Worm (Caenorhabditis elegans) whole organism, L2 larva: ENCODE data around the gene M01F1.9.

ENCODE experiments used
- F13H6.1 ChIP-seq: sonication (generic microtip); optimal IDR thresholded peaks from 2 replicates; lab custom pipeline; 2016; ENCODE audit warnings: missing genetic modification characterization, missing compliant biosample characterization
- R02D3.7 ChIP-seq: fragments of 150-350 bp; optimal IDR thresholded peaks from 2 replicates; lab custom pipeline; 2014; ENCODE audit warnings: missing biosample characterization, missing genetic modification characterization
- alr-1 ChIP-seq: fragments of 150-350 bp; optimal IDR thresholded peaks from 2 replicates; lab custom pipeline; 2014; ENCODE audit warnings: missing biosample characterization, missing genetic modification characterization
- ama-1 ChIP-seq: fragments of 150-350 bp; optimal IDR thresholded peaks from 2 replicates; lab custom pipeline; 2018; ENCODE audit warnings: inconsistent platforms
- lin-13 ChIP-seq: fragments of 150-350 bp; optimal IDR thresholded peaks from 2 replicates; lab custom pipeline; 2014; ENCODE audit warnings: missing biosample characterization, missing genetic modification reagents, missing genetic modification characterization
- nhr-12 ChIP-seq: fragments of 150-350 bp; optimal IDR thresholded peaks from 2 replicates; lab custom pipeline; 2014; ENCODE audit warnings: missing biosample characterization, missing genetic modification characterization
- nhr-237 ChIP-seq: fragments of 150-350 bp; optimal IDR thresholded peaks from 2 replicates; lab custom pipeline; 2014; ENCODE audit warnings: missing biosample characterization, missing genetic modification characterization
- sem-4 ChIP-seq: fragments of 150-350 bp; optimal IDR thresholded peaks from 2 replicates; lab custom pipeline; 2014; ENCODE audit warnings: missing biosample characterization, missing genetic modification reagents, missing genetic modification characterization
- skn-1 ChIP-seq: sonication (generic microtip); optimal IDR thresholded peaks from 2 replicates; lab custom pipeline; 2017; ENCODE audit warnings: missing biosample characterization, missing genetic modification characterization
- unc-39 ChIP-seq: fragments of 150-350 bp; optimal IDR thresholded peaks from 2 replicates; lab custom pipeline; 2014; ENCODE audit warnings: missing biosample characterization, missing genetic modification characterization
- unc-62 ChIP-seq: fragments of 150-350 bp; optimal IDR thresholded peaks from 2 replicates; lab custom pipeline; 2014; ENCODE audit warnings: missing biosample characterization, missing genetic modification reagents, missing genetic modification characterization
- zag-1 ChIP-seq: fragments of 150-350 bp; optimal IDR thresholded peaks from 2 replicates; lab custom pipeline; 2014; ENCODE audit warnings: missing biosample characterization, missing genetic modification characterization

DNA sequence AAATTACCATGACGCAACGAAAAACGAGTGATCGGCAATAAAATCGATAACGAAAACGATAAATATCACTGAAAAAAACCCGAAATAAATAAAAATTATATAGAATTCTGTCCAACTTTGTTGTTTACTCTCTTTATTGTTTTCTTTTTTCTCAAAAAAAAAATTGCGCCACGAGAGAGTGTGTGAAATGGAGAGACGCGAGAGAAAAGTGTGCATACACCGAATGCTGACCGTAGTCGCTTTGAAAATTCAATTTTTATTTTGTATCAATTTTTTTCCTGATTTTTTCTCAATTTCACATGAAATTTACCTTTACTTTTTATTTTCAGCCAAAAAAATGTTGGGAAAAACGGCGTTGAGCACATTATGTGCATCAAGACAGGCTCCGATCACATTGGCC lies 11.1 kb upstream of the M01F1.9 start, which contains the start of the genes M01F1.4 and mrpl-35:
- TF ChIP-seq nhr-237 (tag; lab: Kevin White, UChicago) (no peak), nhr-12 (no peak), ama-1 (lab: Kevin White, UChicago) (no peak), unc-39 (no peak), unc-62 (GFP tag; lab: Kevin White, UChicago) (no peak), alr-1 (tag; lab: Kevin White, UChicago) (no peak), sem-4 (no peak), F13H6.1 (peak; percentile 21), lin-13 (GFP tag; lab: Kevin White, UChicago) (peak; percentile 49), zag-1 (tag; lab: Kevin White, UChicago) (no peak), skn-1 (no peak), R02D3.7 (tag; lab: Kevin White, UChicago) (no peak)
